Fruit fly (Drosophila melanogaster) whole organism, embryonic: Measurements from ENCODE around the gene Chpf.

Source experiments
- Abd-B ChIP-seq: fragments of 200-800 bp; sonication (Bioruptor generic); optimal IDR thresholded peaks from 2 replicates; lab custom pipeline; 2018; ENCODE audit warnings: missing biosample characterization, mild to moderate bottlenecking, missing genetic modification characterization, moderate library complexity
- Aef1 ChIP-seq: fragments of 200-800 bp; sonication (Bioruptor generic); IDR thresholded peaks from 3 replicates; pipeline ENCODE4 v1.3.6; 2022; ENCODE audit warnings: missing biosample characterization, missing genetic modification characterization
- Antp ChIP-seq: fragments of 200-800 bp; sonication (Bioruptor generic); optimal IDR thresholded peaks from 3 replicates; lab custom pipeline; 2016; ENCODE audit warnings: missing biosample characterization, missing genetic modification characterization
- Atf-2 ChIP-seq: fragments of 200-800 bp; sonication (Bioruptor generic); optimal IDR thresholded peaks from 2 replicates; lab custom pipeline; 2016; ENCODE audit warnings: missing biosample characterization, missing genetic modification characterization
- Bdp1 ChIP-seq: fragments of 200-800 bp; sonication (Bioruptor generic); optimal IDR thresholded peaks from 3 replicates; lab custom pipeline; 2016; ENCODE audit warnings: missing biosample characterization, missing genetic modification characterization
- BtbVII ChIP-seq: fragments of 200-800 bp; sonication (Bioruptor generic); optimal IDR thresholded peaks from 3 replicates; lab custom pipeline; 2017; ENCODE audit warnings: missing biosample characterization, mild to moderate bottlenecking, missing genetic modification characterization
- CG11093 ChIP-seq: fragments of 200-800 bp; sonication (Bioruptor generic); IDR thresholded peaks from 3 replicates; pipeline ENCODE4 v1.3.6; 2022; ENCODE audit warnings: missing biosample characterization, missing genetic modification characterization
- CG11456 ChIP-seq: fragments of 200-800 bp; sonication (Bioruptor generic); IDR thresholded peaks from 3 replicates; pipeline ENCODE4 v1.3.6; 2022; ENCODE audit warnings: missing biosample characterization, missing genetic modification characterization
- CG11560 ChIP-seq: fragments of 200-800 bp; sonication (Bioruptor generic); IDR thresholded peaks from 3 replicates; pipeline ENCODE4 v1.3.6; 2022; ENCODE audit warnings: missing biosample characterization, missing genetic modification characterization
- CG12219 ChIP-seq: fragments of 200-800 bp; sonication (Bioruptor generic); optimal IDR thresholded peaks from 3 replicates; lab custom pipeline; 2018; ENCODE audit warnings: missing biosample characterization, mild to moderate bottlenecking, missing genetic modification characterization
- CG12942 ChIP-seq: fragments of 200-800 bp; sonication (Bioruptor generic); optimal IDR thresholded peaks from 3 replicates; lab custom pipeline; 2016; ENCODE audit warnings: missing biosample characterization, missing genetic modification characterization
- CG13894 ChIP-seq: fragments of 200-800 bp; sonication (Bioruptor generic); optimal IDR thresholded peaks from 3 replicates; lab custom pipeline; 2018; ENCODE audit warnings: missing biosample characterization, mild to moderate bottlenecking, missing genetic modification characterization, moderate library complexity
- CG14050 ChIP-seq: fragments of 200-800 bp; sonication (Bioruptor generic); IDR thresholded peaks from 3 replicates; pipeline ENCODE4 v1.3.6; 2022; ENCODE audit warnings: missing biosample characterization, missing genetic modification characterization
- CG15073 ChIP-seq: fragments of 200-800 bp; sonication (Bioruptor generic); optimal IDR thresholded peaks from 2 replicates; lab custom pipeline; 2016; ENCODE audit warnings: missing biosample characterization, missing genetic modification characterization
- CG1529 ChIP-seq: fragments of 200-800 bp; sonication (Bioruptor generic); optimal IDR thresholded peaks from 3 replicates; lab custom pipeline; 2018; ENCODE audit warnings: missing biosample characterization, missing genetic modification characterization
- CG16863 ChIP-seq: fragments of 200-800 bp; sonication (Bioruptor generic); optimal IDR thresholded peaks from 3 replicates; lab custom pipeline; 2016; ENCODE audit warnings: missing biosample characterization, missing genetic modification characterization
- CG17186 ChIP-seq: fragments of 200-800 bp; sonication (Bioruptor generic); optimal IDR thresholded peaks from 3 replicates; lab custom pipeline; 2017; ENCODE audit warnings: missing biosample characterization, missing genetic modification reagents, missing genetic modification characterization
- CG17802 ChIP-seq: fragments of 200-800 bp; sonication (Bioruptor generic); optimal IDR thresholded peaks from 2 replicates; lab custom pipeline; 2018; ENCODE audit warnings: missing biosample characterization, mild to moderate bottlenecking, missing genetic modification characterization, moderate library complexity
- CG18599 ChIP-seq: fragments of 200-800 bp; sonication (Bioruptor generic); optimal IDR thresholded peaks from 3 replicates; lab custom pipeline; 2017; ENCODE audit warnings: missing biosample characterization, missing genetic modification characterization, mild to moderate bottlenecking, moderate library complexity, missing genetic modification reagents
- CG18619 ChIP-seq: fragments of 200-800 bp; sonication (Bioruptor generic); optimal IDR thresholded peaks from 3 replicates; lab custom pipeline; 2017; ENCODE audit warnings: missing biosample characterization, mild to moderate bottlenecking, missing genetic modification characterization
- CG2199 ChIP-seq: fragments of 200-800 bp; sonication (Bioruptor generic); IDR thresholded peaks from 3 replicates; pipeline ENCODE4 v1.3.6; 2022; ENCODE audit warnings: missing biosample characterization, missing genetic modification characterization
- CG3065 ChIP-seq: fragments of 200-800 bp; sonication (Bioruptor generic); optimal IDR thresholded peaks from 2 replicates; lab custom pipeline; 2016; ENCODE audit warnings: missing biosample characterization, missing genetic modification characterization
- CG3847 ChIP-seq: fragments of 200-800 bp; sonication (Bioruptor generic); IDR thresholded peaks from 2 replicates; pipeline ENCODE4 v1.3.6; 2022; ENCODE audit warnings: missing biosample characterization, missing genetic modification characterization
- CG43689 ChIP-seq: fragments of 200-800 bp; sonication (Bioruptor generic); IDR thresholded peaks from 2 replicates; pipeline ENCODE4 v1.3.6; 2022; ENCODE audit warnings: missing biosample characterization, missing genetic modification characterization
- CG6654 ChIP-seq: fragments of 200-800 bp; sonication (Bioruptor generic); optimal IDR thresholded peaks from 2 replicates; lab custom pipeline; 2017; ENCODE audit warnings: missing biosample characterization, mild to moderate bottlenecking, missing genetic modification characterization
- Camta ChIP-seq: fragments of 200-800 bp; sonication (Bioruptor generic); optimal IDR thresholded peaks from 2 replicates; lab custom pipeline; 2016; ENCODE audit warnings: missing biosample characterization, missing genetic modification characterization
- Chrac-16 ChIP-seq: fragments of 200-800 bp; sonication (Bioruptor generic); optimal IDR thresholded peaks from 3 replicates; lab custom pipeline; 2016; ENCODE audit warnings: missing biosample characterization, missing genetic modification characterization
- Fer1 ChIP-seq: fragments of 200-800 bp; sonication (Bioruptor generic); optimal IDR thresholded peaks from 2 replicates; lab custom pipeline; 2017; ENCODE audit warnings: missing biosample characterization, mild to moderate bottlenecking, missing genetic modification characterization
- Lpt ChIP-seq: fragments of >200 bp; optimal IDR thresholded peaks from 2 replicates; lab custom pipeline; 2018; ENCODE audit warnings: missing biosample characterization, missing genetic modification characterization
- Max ChIP-seq: fragments of 200-800 bp; sonication (Bioruptor generic); optimal IDR thresholded peaks from 2 replicates; lab custom pipeline; 2016; ENCODE audit warnings: missing biosample characterization, mild to moderate bottlenecking, missing genetic modification characterization
- NFAT ChIP-seq: fragments of 200-800 bp; sonication (Bioruptor generic); IDR thresholded peaks from 2 replicates; pipeline ENCODE4 v1.3.6; 2022; ENCODE audit warnings: missing biosample characterization, missing genetic modification characterization
- PHDP ChIP-seq: fragments of 200-800 bp; sonication (Bioruptor generic); optimal IDR thresholded peaks from 3 replicates; lab custom pipeline; 2018; ENCODE audit warnings: missing biosample characterization, mild to moderate bottlenecking, missing genetic modification characterization, moderate library complexity
- Usf ChIP-seq: fragments of 200-800 bp; sonication (Bioruptor generic); optimal IDR thresholded peaks from 2 replicates; lab custom pipeline; 2017; ENCODE audit warnings: missing genotype, missing biosample characterization, missing genetic modification characterization
- Xrp1 ChIP-seq: fragments of 200-800 bp; sonication (Bioruptor generic); IDR thresholded peaks from 2 replicates; pipeline ENCODE4 v1.3.6; 2022; ENCODE audit warnings: missing biosample characterization, missing genetic modification characterization
- ap ChIP-seq: fragments of 200-800 bp; sonication (Bioruptor generic); IDR thresholded peaks from 2 replicates; pipeline ENCODE4 v1.3.6; 2022; ENCODE audit warnings: missing biosample characterization, missing genetic modification characterization
- bowl ChIP-seq: fragments of 200-800 bp; sonication (Bioruptor generic); IDR thresholded peaks from 2 replicates; pipeline ENCODE4 v1.3.6; 2022; ENCODE audit warnings: missing biosample characterization, missing genetic modification characterization
- crp ChIP-seq, 2 experiments: fragments of 200-800 bp; sonication (Bioruptor generic); optimal IDR thresholded peaks; 2 replicates in 1 of 2; 3 replicates in 1 of 2; lab custom pipeline; 2017; ENCODE audit warnings: missing biosample characterization in 2 of 2, missing genetic modification characterization in 2 of 2, mild to moderate bottlenecking in 1 of 2, moderate library complexity in 1 of 2
- danr ChIP-seq: fragments of 200-800 bp; sonication (Bioruptor generic); IDR thresholded peaks from 2 replicates; pipeline ENCODE4 v1.3.6; 2022; ENCODE audit warnings: missing biosample characterization, missing genetic modification characterization
- dm ChIP-seq: fragments of 200-800 bp; sonication (Bioruptor generic); optimal IDR thresholded peaks from 3 replicates; lab custom pipeline; 2016; ENCODE audit warnings: missing biosample characterization, missing genetic modification characterization
- grau ChIP-seq: fragments of 200-800 bp; optimal IDR thresholded peaks from 3 replicates; lab custom pipeline; 2019; ENCODE audit warnings: missing biosample characterization, mild to moderate bottlenecking, missing genetic modification characterization, moderate library complexity
- gsb ChIP-seq: fragments of 200-800 bp; sonication (Bioruptor generic); IDR thresholded peaks from 2 replicates; pipeline ENCODE4 v1.3.6; 2022; ENCODE audit warnings: missing biosample characterization, missing genetic modification characterization
- ind ChIP-seq: fragments of 200-800 bp; sonication (Bioruptor generic); optimal IDR thresholded peaks from 3 replicates; lab custom pipeline; 2016; ENCODE audit warnings: missing biosample characterization, missing genetic modification characterization
- lilli ChIP-seq: fragments of 200-800 bp; sonication (Bioruptor generic); optimal IDR thresholded peaks from 3 replicates; lab custom pipeline; 2016; ENCODE audit warnings: missing biosample characterization, missing genetic modification characterization
- lola ChIP-seq, 3 experiments: fragments of >200 bp in 2 of 3; fragments of 200-800 bp in 1 of 3; sonication (Bioruptor generic) in 1 of 3; optimal IDR thresholded peaks; 2 replicates each; lab custom pipeline; 2017 to 2019; ENCODE audit warnings: missing biosample characterization in 3 of 3, missing genetic modification characterization in 3 of 3, mild to moderate bottlenecking in 1 of 3, moderate library complexity in 1 of 3
- psq ChIP-seq: fragments of 200-800 bp; sonication (Bioruptor generic); optimal IDR thresholded peaks from 2 replicates; lab custom pipeline; 2017; ENCODE audit warnings: missing biosample characterization, missing genetic modification characterization
- rib ChIP-seq: fragments of 200-800 bp; sonication (Bioruptor generic); IDR thresholded peaks from 2 replicates; pipeline ENCODE4 v1.3.6; 2022; ENCODE audit warnings: missing biosample characterization, missing genetic modification characterization
- stwl ChIP-seq: fragments of 200-800 bp; sonication (Bioruptor generic); optimal IDR thresholded peaks from 3 replicates; lab custom pipeline; 2018; ENCODE audit warnings: missing biosample characterization, mild to moderate bottlenecking, missing genetic modification characterization, moderate library complexity
- tna ChIP-seq: fragments of 200-800 bp; sonication (Bioruptor generic); IDR thresholded peaks from 2 replicates; pipeline ENCODE4 v1.3.6; 2022; ENCODE audit warnings: missing biosample characterization, missing genetic modification characterization; ENCODE audit not compliant: partially characterized antibody
- trem ChIP-seq: fragments of 200-800 bp; optimal IDR thresholded peaks from 3 replicates; lab custom pipeline; 2019; ENCODE audit warnings: missing biosample characterization, mild to moderate bottlenecking, missing genetic modification characterization, moderate library complexity
- unpg ChIP-seq: fragments of 200-800 bp; sonication (Bioruptor generic); optimal IDR thresholded peaks from 3 replicates; lab custom pipeline; 2018; ENCODE audit warnings: missing biosample characterization, mild to moderate bottlenecking, missing genetic modification characterization, moderate library complexity
- zf30C ChIP-seq: fragments of 200-800 bp; sonication (Bioruptor generic); optimal IDR thresholded peaks from 3 replicates; lab custom pipeline; 2018; ENCODE audit warnings: missing biosample characterization, mild to moderate bottlenecking, missing genetic modification characterization

The Chpf gene

dm6 chrX:13099919-13100318 is 12.3 kb downstream of the Chpf start (continued):
- TF ChIP-seq Fer1, result peak; percentile 86
- no peak for TF ChIP-seq stwl (tag; lab: Kevin White, UChicago)
- peak; percentile 91 for TF ChIP-seq NFAT
- TF ChIP-seq Abd-B (GFP tag; lab: Kevin White, UChicago), result peak; percentile 78
- TF ChIP-seq Bdp1 (GFP tag; lab: Kevin White, UChicago), result no peak
- TF ChIP-seq Camta (GFP tag; lab: Kevin White, UChicago), result no peak
- peak; percentile 85 for TF ChIP-seq CG13894 (tag; lab: Kevin White, UChicago)
- peak; percentile 75 for TF ChIP-seq bowl (GFP tag; lab: Robert Waterston, UW)
- peak; percentile 85 for TF ChIP-seq ap (GFP tag; lab: Robert Waterston, UW)
- peak in 1 of 3 experiments; percentile 36 for TF ChIP-seq lola (GFP tag; optimal IDR thresholded peaks at IDR 0.05; lab: Kevin White, UChicago)
- TF ChIP-seq Lpt (GFP tag; lab: Kevin White, UChicago), result no peak
- TF ChIP-seq CG16863 (GFP tag; lab: Kevin White, UChicago), result no peak
- peak; percentile 88 for TF ChIP-seq Aef1
- TF ChIP-seq CG2199 (GFP tag; lab: Robert Waterston, UW), result peak; percentile 64; the same call in 1 of the 3 replicates
- peak; percentile 91 for TF ChIP-seq CG11456 (GFP tag; lab: Robert Waterston, UW)
- peak; percentile 55 for TF ChIP-seq CG12942 (GFP tag; lab: Kevin White, UChicago)
- no peak for TF ChIP-seq Antp
- peak; percentile 89 for TF ChIP-seq CG18599
- TF ChIP-seq ind (GFP tag; lab: Kevin White, UChicago), result peak; percentile 80
- peak; percentile 52; the same call in 1 of the 2 replicates for TF ChIP-seq danr
- TF ChIP-seq Atf-2, result no peak
- TF ChIP-seq rib, result peak; percentile 82
- no peak for TF ChIP-seq CG17186
- TF ChIP-seq CG18619, result peak; percentile 71
- TF ChIP-seq CG11093, result peak; percentile 72; the same call in 2 of the 3 replicates
- peak; percentile 84 for TF ChIP-seq Xrp1 (GFP tag; lab: Robert Waterston, UW)
- peak; percentile 65 for TF ChIP-seq CG6654
- TF ChIP-seq psq, result peak; percentile 25
- TF ChIP-seq CG17802 (tag; lab: Kevin White, UChicago), result no peak
- peak; percentile 85 for TF ChIP-seq CG14050 (GFP tag; lab: Robert Waterston, UW)
- TF ChIP-seq lilli (GFP tag; lab: Kevin White, UChicago), result peak; percentile 69
- TF ChIP-seq tna, result no peak
- TF ChIP-seq CG12219, result peak; percentile 75
- TF ChIP-seq CG3847 (GFP tag; lab: Robert Waterston, UW), result peak; percentile 86
- no peak for TF ChIP-seq crp (GFP tag; optimal IDR thresholded peaks at IDR 0.05; lab: Kevin White, UChicago)
- no peak for TF ChIP-seq CG3065 (GFP tag; lab: Kevin White, UChicago)
- peak; percentile 62; the same call in 2 of the 3 replicates for TF ChIP-seq CG11560
- TF ChIP-seq gsb (GFP tag; lab: Robert Waterston, UW), result peak; percentile 81
- peak; percentile 61; the same call in 1 of the 2 replicates for TF ChIP-seq CG43689 (GFP tag; lab: Robert Waterston, UW)
- no peak for TF ChIP-seq zf30C (GFP tag; lab: Kevin White, UChicago)
- peak; percentile 54 for TF ChIP-seq Chrac-16 (GFP tag; lab: Kevin White, UChicago)
- peak; percentile 10 for TF ChIP-seq Max (GFP tag; lab: Kevin White, UChicago)
- peak; percentile 88 for TF ChIP-seq PHDP (tag; lab: Kevin White, UChicago)
- TF ChIP-seq Usf (GFP tag; lab: Kevin White, UChicago), result peak; percentile 63
- peak; percentile 85 for TF ChIP-seq unpg
- TF ChIP-seq grau (tag; lab: Kevin White, UChicago), result peak; percentile 88
- TF ChIP-seq CG15073 (GFP tag; lab: Kevin White, UChicago), result no peak
- peak; percentile 34 for TF ChIP-seq CG1529
- TF ChIP-seq BtbVII (GFP tag; lab: Kevin White, UChicago), result peak; percentile 79
- TF ChIP-seq dm (GFP tag; lab: Kevin White, UChicago), result no peak
- TF ChIP-seq trem, result peak; percentile 10
